Fruit fly (Drosophila melanogaster) whole organism, embryonic: ENCODE results near the gene CG34163.
A peak's percentile ranks its signal among the peaks of the same experiment; 100 is the strongest.

Experiments used
- CG11398 ChIP-seq: fragments of 200-800 bp; sonication (Bioruptor generic); optimal IDR thresholded peaks from 2 replicates; lab custom pipeline; 2016; ENCODE audit warnings: missing biosample characterization, missing genetic modification characterization
- CG13123 ChIP-seq: fragments of 200-800 bp; sonication (Bioruptor generic); optimal IDR thresholded peaks from 2 replicates; lab custom pipeline; 2016; ENCODE audit warnings: missing biosample characterization, missing genetic modification characterization

DNA sequence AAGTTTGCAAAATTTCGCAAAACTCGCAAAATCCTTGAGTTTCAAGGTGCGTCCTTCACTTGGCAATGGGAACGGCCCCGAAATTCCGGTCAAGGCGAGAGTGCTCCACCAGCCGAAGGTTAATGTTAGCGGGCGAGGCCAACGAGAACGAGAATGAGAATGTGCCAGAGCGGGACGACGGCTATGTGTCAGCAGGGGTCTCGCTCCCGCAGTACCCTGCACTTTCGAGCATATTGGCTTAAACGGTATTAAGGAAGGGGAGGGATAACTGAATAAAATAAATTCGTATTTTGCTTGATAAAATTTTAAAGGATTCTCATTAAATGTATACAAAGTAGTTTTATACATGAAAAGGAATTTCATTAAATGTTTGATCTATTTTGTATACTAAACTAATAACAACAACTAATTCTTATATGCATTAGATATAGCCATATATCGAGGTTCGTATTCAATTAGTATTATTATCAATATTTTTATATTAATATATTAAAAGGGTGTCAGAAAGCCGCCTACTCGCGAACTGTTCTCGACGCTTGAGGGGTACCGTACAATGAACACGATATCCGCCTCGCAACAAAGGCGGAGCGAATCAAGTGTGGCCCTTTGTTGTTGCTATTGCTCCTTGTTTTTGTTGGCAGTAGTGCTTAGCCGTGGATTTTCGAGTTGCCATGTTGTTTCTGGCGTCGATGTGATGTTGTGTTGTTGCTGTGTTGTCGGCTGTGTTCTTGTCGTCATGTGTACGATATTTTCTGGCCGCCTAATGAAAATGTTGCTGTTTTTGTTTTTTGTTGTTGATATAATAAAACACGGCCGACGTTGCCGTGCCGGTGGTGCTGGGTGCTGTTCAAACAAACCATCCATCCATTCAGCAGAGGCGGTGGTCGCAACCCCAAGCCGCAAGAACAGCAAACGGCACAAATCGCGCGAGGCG is 18.6 kb downstream of the CG34163 start:
- TF ChIP-seq CG13123 (GFP tag; lab: Kevin White, UChicago) = peak; percentile 87
- TF ChIP-seq CG11398 (GFP tag; lab: Kevin White, UChicago) = no peak
